Worm (Caenorhabditis elegans): ENCODE data around the gene F59C12.3.

- TF ChIP-seq ceh-36 (tag; optimal IDR thresholded peaks at IDR 0.05) = no peak
- TF ChIP-seq ama-1 (optimal IDR thresholded peaks at IDR 0.05) = no peak
- TF ChIP-seq ceh-13 (GFP tag; optimal IDR thresholded peaks at IDR 0.05) = no peak
Measured at ce11 chrX:16565781-16566180, 43.5 kb downstream of the F59C12.3 start.

Measured in whole organism, early embryonic.